Fruit fly (Drosophila melanogaster) whole organism, embryonic: Measurements from ENCODE around the gene CycA.

Experiments used
- Atf3 ChIP-seq: fragments of 200-800 bp; sonication (Bioruptor generic); optimal IDR thresholded peaks from 3 replicates; lab custom pipeline; 2016; ENCODE audit warnings: missing biosample characterization, missing genetic modification characterization
- CG11723 ChIP-seq: fragments of 200-800 bp; sonication (Bioruptor generic); optimal IDR thresholded peaks from 2 replicates; lab custom pipeline; 2017; ENCODE audit warnings: missing biosample characterization, mild to moderate bottlenecking, missing genetic modification characterization
- CG12236 ChIP-seq: fragments of 200-800 bp; sonication (Bioruptor generic); optimal IDR thresholded peaks from 2 replicates; lab custom pipeline; 2016; ENCODE audit warnings: missing biosample characterization, missing genetic modification characterization
- CG17612 ChIP-seq: fragments of 200-800 bp; sonication (Bioruptor generic); IDR thresholded peaks from 2 replicates; pipeline ENCODE4 v1.3.6; 2022; ENCODE audit warnings: missing biosample characterization, missing genetic modification characterization
- CG18262 ChIP-seq: fragments of 200-800 bp; optimal IDR thresholded peaks from 3 replicates; lab custom pipeline; 2019; ENCODE audit warnings: missing biosample characterization, mild to moderate bottlenecking, missing genetic modification characterization, moderate library complexity
- CG18764 ChIP-seq: fragments of 200-800 bp; sonication (Bioruptor generic); optimal IDR thresholded peaks from 3 replicates; lab custom pipeline; 2016; ENCODE audit warnings: missing biosample characterization, missing genetic modification characterization
- CG6254 ChIP-seq: fragments of 200-800 bp; sonication (Bioruptor generic); optimal IDR thresholded peaks from 3 replicates; lab custom pipeline; 2017; ENCODE audit warnings: mild to moderate bottlenecking, missing biosample characterization, missing genetic modification reagents, missing genetic modification characterization
- CG6683 ChIP-seq: fragments of 200-800 bp; sonication (Bioruptor generic); optimal IDR thresholded peaks from 2 replicates; lab custom pipeline; 2017; ENCODE audit warnings: missing biosample characterization, mild to moderate bottlenecking, missing genetic modification characterization, missing genetic modification reagents
- CG6765 ChIP-seq: fragments of 200-800 bp; sonication (Bioruptor generic); optimal IDR thresholded peaks from 3 replicates; lab custom pipeline; 2017; ENCODE audit warnings: missing biosample characterization, mild to moderate bottlenecking, missing genetic modification characterization
- CG7786 ChIP-seq: fragments of 200-800 bp; sonication (Bioruptor generic); optimal IDR thresholded peaks from 2 replicates; lab custom pipeline; 2016; ENCODE audit warnings: missing biosample characterization, missing genetic modification characterization
- CG9437 ChIP-seq: fragments of 200-800 bp; sonication (Bioruptor generic); optimal IDR thresholded peaks from 2 replicates; lab custom pipeline; 2018; ENCODE audit warnings: missing biosample characterization, mild to moderate bottlenecking, missing genetic modification characterization
- CG9797 ChIP-seq: fragments of 200-800 bp; sonication (Bioruptor generic); optimal IDR thresholded peaks from 3 replicates; lab custom pipeline; 2018; ENCODE audit warnings: missing biosample characterization, mild to moderate bottlenecking, missing genetic modification characterization
- Doc2 ChIP-seq: fragments of 200-800 bp; sonication (Bioruptor generic); IDR thresholded peaks from 2 replicates; pipeline ENCODE4 v1.3.6; 2022; ENCODE audit warnings: missing biosample characterization, missing genetic modification characterization
- Ets97D ChIP-seq: fragments of 200-800 bp; sonication (Bioruptor generic); optimal IDR thresholded peaks from 3 replicates; lab custom pipeline; 2016; ENCODE audit warnings: missing biosample characterization, missing genetic modification characterization
- HLHmδ ChIP-seq: fragments of 200-800 bp; sonication (Bioruptor generic); optimal IDR thresholded peaks from 2 replicates; lab custom pipeline; 2018; ENCODE audit warnings: missing biosample characterization, mild to moderate bottlenecking, missing genetic modification characterization, moderate library complexity
- HmgZ ChIP-seq: fragments of 200-800 bp; sonication (Bioruptor generic); optimal IDR thresholded peaks from 2 replicates; lab custom pipeline; 2018; ENCODE audit warnings: missing biosample characterization, mild to moderate bottlenecking, missing genetic modification characterization
- Hmr ChIP-seq: fragments of 200-800 bp; sonication (Bioruptor generic); optimal IDR thresholded peaks from 3 replicates; lab custom pipeline; 2017; ENCODE audit warnings: mild to moderate bottlenecking, missing biosample characterization, missing genetic modification reagents, missing genetic modification characterization
- Hr39 ChIP-seq: fragments of >200 bp; optimal IDR thresholded peaks from 2 replicates; lab custom pipeline; 2017
- Lpt ChIP-seq: fragments of >200 bp; optimal IDR thresholded peaks from 2 replicates; lab custom pipeline; 2018; ENCODE audit warnings: missing biosample characterization, missing genetic modification characterization
- Med ChIP-seq: fragments of 200-800 bp; sonication (Bioruptor generic); peaks from one replicate; lab custom pipeline; 2016; ENCODE audit warnings: missing biosample characterization, missing genetic modification characterization, mild to moderate bottlenecking, inconsistent platforms, moderate library complexity
- Mrtf ChIP-seq: fragments of 200-800 bp; sonication (Bioruptor generic); IDR thresholded peaks from 3 replicates; pipeline ENCODE4 v1.3.6; 2022; ENCODE audit warnings: missing biosample characterization, missing genetic modification characterization
- Myb ChIP-seq: fragments of 200-800 bp; sonication (Bioruptor generic); optimal IDR thresholded peaks from 2 replicates; lab custom pipeline; 2016; ENCODE audit warnings: missing biosample characterization, missing genetic modification characterization
- Nf-YA ChIP-seq: fragments of 200-800 bp; sonication (Bioruptor generic); IDR thresholded peaks from 2 replicates; pipeline ENCODE4 v1.3.6; 2022; ENCODE audit warnings: missing biosample characterization, missing genetic modification characterization
- Oli ChIP-seq: fragments of 200-800 bp; sonication (Bioruptor generic); optimal IDR thresholded peaks from 2 replicates; lab custom pipeline; 2018; ENCODE audit warnings: missing biosample characterization, mild to moderate bottlenecking, missing genetic modification characterization, moderate library complexity
- Sox100B ChIP-seq: fragments of 200-800 bp; sonication (Bioruptor generic); optimal IDR thresholded peaks from 3 replicates; lab custom pipeline; 2018; ENCODE audit warnings: missing biosample characterization, mild to moderate bottlenecking, missing genetic modification characterization
- al ChIP-seq: fragments of 200-800 bp; sonication (Bioruptor generic); IDR thresholded peaks from 2 replicates; pipeline ENCODE4 v1.3.6; 2022; ENCODE audit warnings: missing biosample characterization, missing genetic modification characterization
- amos ChIP-seq: fragments of 200-800 bp; sonication (Bioruptor generic); IDR thresholded peaks from 2 replicates; pipeline ENCODE4 v1.3.6; 2022; ENCODE audit warnings: missing biosample characterization, missing genetic modification characterization; ENCODE audit not compliant: partially characterized antibody
- bcd ChIP-seq: fragments of 200-800 bp; sonication (Bioruptor generic); optimal IDR thresholded peaks from 2 replicates; lab custom pipeline; 2017; ENCODE audit warnings: missing biosample characterization, mild to moderate bottlenecking, missing genetic modification characterization
- btn ChIP-seq: fragments of 200-800 bp; sonication (Bioruptor generic); optimal IDR thresholded peaks from 2 replicates; lab custom pipeline; 2016; ENCODE audit warnings: missing biosample characterization, missing genetic modification characterization
- chm ChIP-seq: fragments of 200-800 bp; sonication (Bioruptor generic); IDR thresholded peaks from 2 replicates; pipeline ENCODE4 v1.3.6; 2022; ENCODE audit warnings: missing biosample characterization, missing genetic modification characterization
- crc ChIP-seq: fragments of 200-800 bp; sonication (Bioruptor generic); optimal IDR thresholded peaks from 2 replicates; lab custom pipeline; 2016; ENCODE audit warnings: missing biosample characterization, missing genetic modification characterization
- emc ChIP-seq: fragments of 200-800 bp; sonication (Bioruptor generic); optimal IDR thresholded peaks from 2 replicates; lab custom pipeline; 2016; ENCODE audit warnings: missing biosample characterization, missing genetic modification characterization
- ftz-f1 ChIP-seq: fragments of 200-800 bp; sonication (Bioruptor generic); optimal IDR thresholded peaks from 2 replicates; lab custom pipeline; 2016; ENCODE audit warnings: missing biosample characterization, missing genetic modification characterization
- gcm ChIP-seq: fragments of 200-800 bp; sonication (Bioruptor generic); optimal IDR thresholded peaks from 2 replicates; lab custom pipeline; 2019; ENCODE audit warnings: missing biosample characterization, mild to moderate bottlenecking, missing genetic modification characterization, moderate library complexity
- gfzf ChIP-seq: fragments of 200-800 bp; sonication (Bioruptor generic); optimal IDR thresholded peaks from 2 replicates; lab custom pipeline; 2016; ENCODE audit warnings: missing biosample characterization, mild to moderate bottlenecking, missing genetic modification characterization, moderate library complexity
- lbe ChIP-seq: fragments of 200-800 bp; sonication (Bioruptor generic); optimal IDR thresholded peaks from 2 replicates; lab custom pipeline; 2016; ENCODE audit warnings: missing biosample characterization, mild to moderate bottlenecking, missing genetic modification characterization
- lmd ChIP-seq: fragments of 200-800 bp; sonication (Bioruptor generic); IDR thresholded peaks from 2 replicates; pipeline ENCODE4 v1.3.6; 2022; ENCODE audit warnings: missing biosample characterization, missing genetic modification characterization
- odd ChIP-seq: fragments of 200-800 bp; sonication (Bioruptor generic); optimal IDR thresholded peaks from 2 replicates; lab custom pipeline; 2017; ENCODE audit warnings: missing biosample characterization, mild to moderate bottlenecking, missing genetic modification characterization
- org-1 ChIP-seq: fragments of 200-800 bp; sonication (Bioruptor generic); optimal IDR thresholded peaks from 2 replicates; lab custom pipeline; 2017; ENCODE audit warnings: missing biosample characterization, missing genetic modification characterization
- pita ChIP-seq: fragments of 200-800 bp; sonication (Bioruptor generic); optimal IDR thresholded peaks from 2 replicates; lab custom pipeline; 2017; ENCODE audit warnings: missing biosample characterization, mild to moderate bottlenecking, missing genetic modification characterization
- psq ChIP-seq: fragments of 200-800 bp; sonication (Bioruptor generic); optimal IDR thresholded peaks from 2 replicates; lab custom pipeline; 2017; ENCODE audit warnings: missing biosample characterization, missing genetic modification characterization
- pzg ChIP-seq: fragments of 200-800 bp; sonication (Bioruptor generic); optimal IDR thresholded peaks from 3 replicates; lab custom pipeline; 2018; ENCODE audit warnings: missing biosample characterization, mild to moderate bottlenecking, missing genetic modification characterization, moderate library complexity
- repo ChIP-seq: fragments of 200-800 bp; sonication (Bioruptor generic); optimal IDR thresholded peaks from 2 replicates; lab custom pipeline; 2016; ENCODE audit warnings: missing biosample characterization, missing genetic modification characterization
- sim ChIP-seq: fragments of 200-800 bp; sonication (Bioruptor generic); IDR thresholded peaks from 2 replicates; pipeline ENCODE4 v1.3.6; 2022; ENCODE audit warnings: missing biosample characterization, missing genetic modification characterization
- so ChIP-seq: fragments of 200-800 bp; sonication (Bioruptor generic); IDR thresholded peaks from 3 replicates; pipeline ENCODE4 v1.3.6; 2022; ENCODE audit warnings: missing biosample characterization, missing genetic modification characterization
- twi ChIP-seq: fragments of 200-800 bp; optimal IDR thresholded peaks from 2 replicates; lab custom pipeline; 2019; ENCODE audit warnings: missing biosample characterization, mild to moderate bottlenecking, missing genetic modification characterization, moderate library complexity
- tx ChIP-seq: fragments of 200-800 bp; sonication (Bioruptor generic); optimal IDR thresholded peaks from 2 replicates; lab custom pipeline; 2016; ENCODE audit warnings: missing biosample characterization, missing genetic modification characterization
- usp ChIP-seq: fragments of >200 bp; optimal IDR thresholded peaks from 2 replicates; lab custom pipeline; 2017; ENCODE audit warnings: missing biosample characterization, missing genetic modification characterization
- wor ChIP-seq: fragments of 200-800 bp; sonication (Bioruptor generic); IDR thresholded peaks from 2 replicates; pipeline ENCODE4 v1.3.6; 2022; ENCODE audit warnings: missing biosample characterization, missing genetic modification characterization
- zf30C ChIP-seq: fragments of 200-800 bp; sonication (Bioruptor generic); optimal IDR thresholded peaks from 3 replicates; lab custom pipeline; 2018; ENCODE audit warnings: missing biosample characterization, mild to moderate bottlenecking, missing genetic modification characterization

The CycA gene

DNA sequence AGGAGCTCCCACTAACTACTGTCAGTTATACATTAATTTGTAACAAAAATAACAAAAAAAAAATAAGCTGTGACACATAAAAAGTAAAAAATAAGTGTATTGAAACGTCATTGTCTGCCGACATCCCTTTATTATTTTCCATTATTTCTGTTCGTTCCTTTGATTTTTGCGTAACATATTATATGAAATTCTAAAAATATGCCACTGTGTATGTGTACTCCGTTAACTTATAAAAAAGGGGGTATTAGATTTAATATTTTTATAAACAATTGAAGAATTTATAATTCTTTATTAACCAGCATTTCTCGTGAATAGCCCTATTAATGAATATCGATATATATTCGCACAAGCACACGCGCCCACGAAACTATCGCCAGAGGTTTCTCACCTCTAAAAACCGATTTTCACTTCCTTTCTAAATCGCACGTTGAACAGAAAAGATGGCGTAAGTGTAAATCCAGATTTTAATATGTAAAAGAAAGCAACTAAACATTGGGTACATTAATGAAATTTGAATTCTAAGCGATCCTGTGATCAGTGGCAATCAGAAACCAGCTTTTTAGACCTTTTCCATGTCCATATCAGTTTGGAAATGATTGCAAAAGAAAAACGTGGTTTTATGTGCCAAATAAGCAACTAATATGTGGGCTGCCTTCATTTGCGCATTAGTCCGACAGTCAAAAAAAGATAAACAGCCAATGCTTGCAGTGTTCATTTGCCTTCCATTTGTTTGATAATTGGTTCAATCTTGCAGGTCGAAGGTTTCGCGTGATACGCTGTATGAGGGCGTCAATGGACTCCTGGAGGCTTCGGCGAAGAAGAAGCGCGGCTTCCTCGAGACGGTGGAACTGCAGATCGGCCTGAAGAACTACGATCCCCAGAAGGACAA is 10.7 kb downstream of the CycA start, which contains the start of gene RpL10Ab (continued):
- TF ChIP-seq sim (GFP tag; lab: Robert Waterston, UW) (no peak), btn (GFP tag; lab: Kevin White, UChicago) (no peak), CG9797 (no peak), Lpt (GFP tag; lab: Kevin White, UChicago) (no peak), CG6254 (no peak), pzg (peak; percentile 47), HmgZ (tag; lab: Kevin White, UChicago) (no peak), Mrtf (peak; percentile 35; the same call in 1 of the 3 replicates), Sox100B (peak; percentile 59), gcm (GFP tag; lab: Kevin White, UChicago) (peak; percentile 23), CG12236 (GFP tag; lab: Kevin White, UChicago) (no peak), crc (GFP tag; lab: Kevin White, UChicago) (no peak), CG17612 (GFP tag; lab: Robert Waterston, UW) (no peak), CG7786 (GFP tag; lab: Kevin White, UChicago) (no peak), Atf3 (GFP tag; lab: Kevin White, UChicago) (peak; percentile 14), Hmr (GFP tag; lab: Kevin White, UChicago) (peak; percentile 68), al (GFP tag; lab: Robert Waterston, UW) (peak; percentile 47), Nf-YA (0 out of 2 replicates have a peak, but pooled peaks have one; percentile 51), zf30C (no peak), Ets97D (GFP tag; lab: Kevin White, UChicago) (peak; percentile 97), Med (GFP tag; lab: Kevin White, UChicago) (peak; percentile 96), gfzf (GFP tag; lab: Kevin White, UChicago) (no peak), Doc2 (GFP tag; lab: Robert Waterston, UW) (no peak), Hr39 (no peak), pita (GFP tag; lab: Kevin White, UChicago) (no peak), ftz-f1 (no peak), amos (GFP tag; lab: Robert Waterston, UW) (peak; percentile 94), usp (GFP tag; lab: Kevin White, UChicago) (no peak), lbe (GFP tag; lab: Kevin White, UChicago) (peak; percentile 45), CG18764 (GFP tag; lab: Kevin White, UChicago) (peak; percentile 32), lmd (GFP tag; lab: Robert Waterston, UW) (peak; percentile 71), so (GFP tag; lab: Robert Waterston, UW) (peak; percentile 8; the same call in 1 of the 3 replicates), CG11723 (GFP tag; lab: Kevin White, UChicago) (peak; percentile 44), repo (GFP tag; lab: Kevin White, UChicago) (no peak), Myb (GFP tag; lab: Kevin White, UChicago) (no peak), chm (GFP tag; lab: Robert Waterston, UW) (peak; percentile 87), wor (GFP tag; lab: Robert Waterston, UW) (0 out of 2 replicates have a peak, but pooled peaks have one; percentile 23), bcd (GFP tag; lab: Kevin White, UChicago) (peak; percentile 69), Oli (tag; lab: Kevin White, UChicago) (peak; percentile 29), CG18262 (tag; lab: Kevin White, UChicago) (peak; percentile 72), HLHmδ (GFP tag; lab: Kevin White, UChicago) (peak; percentile 64), CG9437 (peak; percentile 60), org-1 (GFP tag; lab: Kevin White, UChicago) (peak; percentile 34), CG6683 (GFP tag; lab: Kevin White, UChicago) (peak; percentile 25), CG6765 (peak; percentile 69), odd (GFP tag; lab: Kevin White, UChicago) (peak; percentile 37), emc (GFP tag; lab: Kevin White, UChicago) (peak; percentile 6), twi (tag; lab: Kevin White, UChicago) (no peak), tx (no peak), psq (GFP tag; lab: Kevin White, UChicago) (no peak)
